Worm (Caenorhabditis elegans) whole organism, young adult: ENCODE measurements around the gene dpf-4.

Source experiments
- B0019.2 ChIP-seq: fragments of 200-800 bp; sonication (Bioruptor generic); conservative IDR thresholded peaks from 2 replicates; pipeline ENCODE4 v1.3.6; 2022; ENCODE audit warnings: missing genetic modification reagents, missing genetic modification characterization, missing compliant biosample characterization
- F10E7.11 ChIP-seq: sonication (generic microtip); optimal IDR thresholded peaks from 2 replicates; lab custom pipeline; 2017; ENCODE audit warnings: mild to moderate bottlenecking, missing genetic modification characterization, moderate library complexity, missing compliant biosample characterization
- F22D6.2 ChIP-seq: sonication (generic microtip); optimal IDR thresholded peaks from 2 replicates; lab custom pipeline; 2016; ENCODE audit warnings: mild to moderate bottlenecking, missing genetic modification characterization, missing compliant biosample characterization
- F23B12.7 ChIP-seq: sonication (generic microtip); optimal IDR thresholded peaks from 2 replicates; lab custom pipeline; 2017; ENCODE audit warnings: missing genetic modification characterization, mild to moderate bottlenecking, missing compliant biosample characterization, antibody characterized with exemption, moderate library complexity; ENCODE audit not compliant: insufficient read depth
- F33H1.4 ChIP-seq: fragments of 200-800 bp; sonication (Bioruptor generic); IDR thresholded peaks from 2 replicates; pipeline ENCODE4 v1.3.6; 2022; ENCODE audit warnings: missing genetic modification reagents, missing genetic modification characterization, missing compliant biosample characterization
- F57A8.1 ChIP-seq: fragments of 200-800 bp; sonication (Bioruptor generic); optimal IDR thresholded peaks from 2 replicates; lab custom pipeline; 2018; ENCODE audit warnings: mild to moderate bottlenecking, missing genetic modification characterization, moderate library complexity, missing compliant biosample characterization
- K11D2.4 ChIP-seq: fragments of 200-800 bp; sonication (Bioruptor generic); IDR thresholded peaks from 2 replicates; pipeline ENCODE4 v1.3.6; 2022; ENCODE audit warnings: missing genetic modification reagents, missing genetic modification characterization, missing compliant biosample characterization
- T07F8.4 ChIP-seq: sonication (generic microtip); optimal IDR thresholded peaks from 2 replicates; lab custom pipeline; 2016; ENCODE audit warnings: mild to moderate bottlenecking, missing genetic modification characterization, moderate library complexity, missing compliant biosample characterization
- Y53F4B.3 ChIP-seq: fragments of 200-800 bp; sonication (Bioruptor generic); IDR thresholded peaks from 2 replicates; pipeline ENCODE4 v1.3.6; 2022; ENCODE audit warnings: missing genetic modification reagents, missing genetic modification characterization, missing compliant biosample characterization
- Y56A3A.18 ChIP-seq: fragments of 200-800 bp; sonication (Bioruptor generic); IDR thresholded peaks from 2 replicates; pipeline ENCODE4 v1.3.6; 2022; ENCODE audit warnings: missing genetic modification reagents, missing genetic modification characterization, missing compliant biosample characterization
- Y67H2A.10 ChIP-seq: fragments of 200-800 bp; sonication (Bioruptor generic); conservative IDR thresholded peaks from 2 replicates; pipeline ENCODE4 v1.3.6; 2022; ENCODE audit warnings: missing genetic modification reagents, missing genetic modification characterization, missing compliant biosample characterization
- Y79H2A.3 ChIP-seq: fragments of 200-800 bp; sonication (Bioruptor generic); conservative IDR thresholded peaks from 2 replicates; pipeline ENCODE4 v1.3.6; 2022; ENCODE audit warnings: missing genetic modification reagents, missing genetic modification characterization, missing compliant biosample characterization
- atf-7 ChIP-seq: sonication (generic microtip); optimal IDR thresholded peaks from 2 replicates; lab custom pipeline; 2017; ENCODE audit warnings: mild to moderate bottlenecking, missing genetic modification characterization, missing compliant biosample characterization
- attf-5 ChIP-seq: fragments of 200-800 bp; sonication (Bioruptor generic); optimal IDR thresholded peaks from 2 replicates; lab custom pipeline; 2018; ENCODE audit warnings: mild to moderate bottlenecking, missing genetic modification characterization, missing compliant biosample characterization
- attf-6 ChIP-seq: fragments of 200-800 bp; sonication (Bioruptor generic); IDR thresholded peaks from 2 replicates; pipeline ENCODE4 v1.3.6; 2022; ENCODE audit warnings: missing genetic modification reagents, missing genetic modification characterization, missing compliant biosample characterization
- bed-2 ChIP-seq: fragments of 200-800 bp; sonication (Bioruptor generic); IDR thresholded peaks from 2 replicates; pipeline ENCODE4 v1.3.6; 2022; ENCODE audit warnings: missing genetic modification reagents, missing genetic modification characterization, missing compliant biosample characterization
- ceh-100 ChIP-seq: fragments of 200-800 bp; sonication (Bioruptor generic); IDR thresholded peaks from 2 replicates; pipeline ENCODE4 v1.3.6; 2022; ENCODE audit warnings: missing genetic modification reagents, missing genetic modification characterization, missing compliant biosample characterization
- ceh-91 ChIP-seq: fragments of 200-800 bp; sonication (Bioruptor generic); IDR thresholded peaks from 2 replicates; pipeline ENCODE4 v1.3.6; 2022; ENCODE audit warnings: missing genetic modification reagents, missing genetic modification characterization, missing compliant biosample characterization
- dox-1 ChIP-seq: fragments of 200-800 bp; sonication (Bioruptor generic); IDR thresholded peaks from 2 replicates; pipeline ENCODE4 v1.3.6; 2022; ENCODE audit warnings: missing genetic modification reagents, missing genetic modification characterization, missing compliant biosample characterization
- egrh-3 ChIP-seq: fragments of 200-800 bp; sonication (Bioruptor generic); IDR thresholded peaks from 2 replicates; pipeline ENCODE4 v1.3.6; 2022; ENCODE audit warnings: missing genetic modification reagents, missing genetic modification characterization, missing compliant biosample characterization
- fkh-3 ChIP-seq: sonication (generic microtip); optimal IDR thresholded peaks from 2 replicates; lab custom pipeline; 2016; ENCODE audit warnings: mild to moderate bottlenecking, missing genetic modification characterization, missing compliant biosample characterization
- him-1 ChIP-seq: sonication (generic microtip); optimal IDR thresholded peaks from 2 replicates; lab custom pipeline; 2016; ENCODE audit warnings: missing genotype, missing genetic modification reagents, missing genetic modification characterization, missing compliant biosample characterization
- hlh-12 ChIP-seq: sonication (generic microtip); optimal IDR thresholded peaks from 2 replicates; lab custom pipeline; 2016; ENCODE audit warnings: missing genetic modification characterization, missing compliant biosample characterization
- hrde-1 ChIP-seq: sonication (generic microtip); optimal IDR thresholded peaks from 2 replicates; lab custom pipeline; 2016; ENCODE audit warnings: missing genetic modification characterization, mild to moderate bottlenecking, missing compliant biosample characterization, moderate library complexity, missing genotype, missing genetic modification reagents, borderline replicate concordance
- lin-40 ChIP-seq: sonication (generic microtip); optimal IDR thresholded peaks from 2 replicates; lab custom pipeline; 2016; ENCODE audit warnings: missing genetic modification characterization, mild to moderate bottlenecking, missing compliant biosample characterization, missing genotype, missing genetic modification reagents
- lir-1 ChIP-seq: fragments of 200-800 bp; sonication (Bioruptor generic); conservative IDR thresholded peaks from 2 replicates; pipeline ENCODE4 v1.3.6; 2022; ENCODE audit warnings: missing genetic modification reagents, missing genetic modification characterization, missing compliant biosample characterization
- lsl-1 ChIP-seq: fragments of 200-800 bp; sonication (Bioruptor generic); optimal IDR thresholded peaks from 2 replicates; lab custom pipeline; 2018; ENCODE audit warnings: mild to moderate bottlenecking, missing genetic modification characterization, moderate library complexity, missing compliant biosample characterization
- madf-10 ChIP-seq: sonication (generic microtip); optimal IDR thresholded peaks from 2 replicates; lab custom pipeline; 2016; ENCODE audit warnings: mild to moderate bottlenecking, missing genetic modification characterization, missing compliant biosample characterization
- madf-3 ChIP-seq: fragments of 200-800 bp; sonication (Bioruptor generic); IDR thresholded peaks from 2 replicates; pipeline ENCODE4 v1.3.6; 2022; ENCODE audit warnings: missing genetic modification reagents, missing genetic modification characterization, missing compliant biosample characterization
- madf-6 ChIP-seq: fragments of 200-800 bp; sonication (Bioruptor generic); IDR thresholded peaks from 2 replicates; pipeline ENCODE4 v1.3.6; 2022; ENCODE audit warnings: missing genetic modification reagents, missing genetic modification characterization, missing compliant biosample characterization
- mes-4 ChIP-seq: sonication (generic microtip); optimal IDR thresholded peaks from 2 replicates; lab custom pipeline; 2016; ENCODE audit warnings: missing genotype, missing genetic modification characterization, missing compliant biosample characterization
- nfya-2 ChIP-seq: fragments of 200-800 bp; sonication (Bioruptor generic); IDR thresholded peaks from 2 replicates; pipeline ENCODE4 v1.3.6; 2022; ENCODE audit warnings: missing genetic modification reagents, missing genetic modification characterization, missing compliant biosample characterization
- nfyb-1 ChIP-seq: fragments of 200-800 bp; sonication (Bioruptor generic); IDR thresholded peaks from 2 replicates; pipeline ENCODE4 v1.3.6; 2022; ENCODE audit warnings: missing genetic modification reagents, missing genetic modification characterization, missing compliant biosample characterization
- nhr-120 ChIP-seq: fragments of 200-800 bp; sonication (Bioruptor generic); IDR thresholded peaks from 2 replicates; pipeline ENCODE4 v1.3.6; 2022; ENCODE audit warnings: missing genetic modification characterization, missing compliant biosample characterization
- nhr-27 ChIP-seq: fragments of 200-800 bp; sonication (Bioruptor generic); optimal IDR thresholded peaks from 2 replicates; lab custom pipeline; 2018; ENCODE audit warnings: mild to moderate bottlenecking, missing genetic modification characterization, moderate library complexity, missing compliant biosample characterization
- nhr-90 ChIP-seq: sonication (generic microtip); optimal IDR thresholded peaks from 2 replicates; lab custom pipeline; 2016; ENCODE audit warnings: missing genotype, mild to moderate bottlenecking, missing genetic modification characterization, missing compliant biosample characterization
- pha-4 ChIP-seq: fragments of 150-350 bp; sonication (generic microtip); optimal IDR thresholded peaks from 2 replicates; lab custom pipeline; 2014; ENCODE audit warnings: missing biosample characterization, missing genetic modification reagents, missing genetic modification characterization
- rcor-1 ChIP-seq: fragments of 200-800 bp; sonication (Bioruptor generic); IDR thresholded peaks from 2 replicates; pipeline ENCODE4 v1.3.6; 2022; ENCODE audit warnings: missing genetic modification reagents, missing genetic modification characterization, missing compliant biosample characterization
- sdz-38 ChIP-seq: sonication (generic microtip); optimal IDR thresholded peaks from 2 replicates; lab custom pipeline; 2016; ENCODE audit warnings: missing genotype, missing genetic modification characterization, missing compliant biosample characterization
- sea-2 ChIP-seq: fragments of 200-800 bp; sonication (Bioruptor generic); IDR thresholded peaks from 2 replicates; pipeline ENCODE4 v1.3.6; 2022; ENCODE audit warnings: missing genetic modification characterization, missing compliant biosample characterization
- snpc-1.1 ChIP-seq: sonication (generic microtip); optimal IDR thresholded peaks from 2 replicates; lab custom pipeline; 2017; ENCODE audit warnings: missing genetic modification characterization, mild to moderate bottlenecking, missing compliant biosample characterization, antibody characterized with exemption, moderate library complexity, missing genotype, missing genetic modification reagents; ENCODE audit not compliant: insufficient read depth
- snpc-1.3 ChIP-seq: sonication (generic microtip); optimal IDR thresholded peaks from 2 replicates; lab custom pipeline; 2017; ENCODE audit warnings: missing genetic modification characterization, mild to moderate bottlenecking, missing compliant biosample characterization, antibody characterized with exemption, moderate library complexity, missing genotype, missing genetic modification reagents; ENCODE audit not compliant: insufficient read depth
- unc-130 ChIP-seq: sonication (generic microtip); optimal IDR thresholded peaks from 2 replicates; lab custom pipeline; 2016; ENCODE audit warnings: missing genetic modification reagents, missing genetic modification characterization, missing compliant biosample characterization
- unc-62 ChIP-seq: fragments of 150-350 bp; optimal IDR thresholded peaks from 2 replicates; lab custom pipeline; 2014; ENCODE audit warnings: missing biosample characterization, missing genetic modification reagents, missing genetic modification characterization
- xnd-1 ChIP-seq: sonication (generic microtip); optimal IDR thresholded peaks from 2 replicates; lab custom pipeline; 2016; ENCODE audit warnings: missing genotype, missing genetic modification reagents, missing genetic modification characterization, missing compliant biosample characterization
- zim-3 ChIP-seq: sonication (generic microtip); optimal IDR thresholded peaks from 2 replicates; lab custom pipeline; 2017; ENCODE audit warnings: mild to moderate bottlenecking, missing genetic modification characterization, moderate library complexity, missing compliant biosample characterization
- ztf-18 ChIP-seq: sonication (generic microtip); optimal IDR thresholded peaks from 2 replicates; lab custom pipeline; 2016; ENCODE audit warnings: missing genotype, mild to moderate bottlenecking, missing genetic modification characterization, missing compliant biosample characterization
- ztf-25 ChIP-seq: fragments of 200-800 bp; sonication (Bioruptor generic); IDR thresholded peaks from 2 replicates; pipeline ENCODE4 v1.3.6; 2022; ENCODE audit warnings: missing genetic modification reagents, missing genetic modification characterization, missing compliant biosample characterization

The dpf-4 gene

DNA sequence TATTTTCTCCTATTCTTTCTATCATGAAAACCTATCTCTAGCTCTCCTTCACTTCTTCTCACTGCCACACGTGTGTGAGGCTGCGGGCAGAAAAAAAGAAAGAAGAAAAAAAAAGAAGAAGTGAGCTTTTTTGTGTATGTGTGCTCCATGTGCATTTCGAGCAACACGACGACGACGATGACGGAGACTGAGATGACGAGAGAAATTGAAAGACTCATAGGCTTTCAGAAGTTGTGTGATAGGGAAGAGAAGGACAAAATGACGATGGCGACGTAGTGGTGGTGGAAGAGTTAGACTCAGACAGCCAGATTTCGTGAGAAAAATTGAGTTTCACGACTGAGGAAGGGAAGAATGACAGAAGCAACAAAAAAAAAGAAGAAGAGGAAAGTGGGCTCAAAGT lies 13.6 kb upstream of the dpf-4 start (continued):
- TF ChIP-seq madf-6 (GFP tag; lab: Robert Waterston, UW) = no peak
- peak; percentile 59 for TF ChIP-seq lin-40
- TF ChIP-seq sea-2 (GFP tag; lab: Robert Waterston, UW) = no peak
- no peak for TF ChIP-seq F22D6.2 (tag; lab: Kevin White, UChicago)
- TF ChIP-seq egrh-3 = no peak
- TF ChIP-seq ztf-25 (GFP tag; lab: Robert Waterston, UW) = no peak

DNA sequence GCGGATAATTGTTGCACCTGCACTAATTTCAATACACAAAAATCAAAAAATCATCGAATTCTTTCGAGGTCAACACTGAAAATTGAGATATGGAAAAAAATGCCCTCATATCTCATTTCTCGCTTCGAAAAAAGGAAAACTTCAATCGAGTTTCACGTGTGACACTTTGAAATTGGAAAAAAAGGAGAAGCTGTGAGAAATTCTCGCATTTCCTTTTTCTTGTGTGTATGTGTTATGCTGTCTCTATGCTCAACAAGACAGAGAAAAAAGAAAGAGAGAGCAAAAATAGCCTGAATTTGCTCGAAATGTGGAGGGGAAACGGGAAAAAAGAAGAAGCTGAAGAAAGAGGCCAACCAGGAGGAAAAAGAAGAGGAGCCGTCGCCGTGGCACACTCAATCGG lies 12.7 kb upstream of the dpf-4 start:
- TF ChIP-seq B0019.2 (GFP tag; lab: Robert Waterston, UW) = no peak
- TF ChIP-seq zim-3 = no peak
- TF ChIP-seq hrde-1 (tag; lab: Kevin White, UChicago) = no peak
- no peak for TF ChIP-seq him-1
- TF ChIP-seq bed-2 = no peak
- TF ChIP-seq attf-5 = no peak
- no peak for TF ChIP-seq fkh-3
- TF ChIP-seq F10E7.11 (tag; lab: Kevin White, UChicago) = no peak
- TF ChIP-seq attf-6 = no peak
- no peak for TF ChIP-seq dox-1 (GFP tag; lab: Robert Waterston, UW)
- no peak for TF ChIP-seq ztf-18 (tag; lab: Kevin White, UChicago)
- no peak for TF ChIP-seq lin-40
- TF ChIP-seq nhr-120 (GFP tag; lab: Robert Waterston, UW) = no peak
- no peak for TF ChIP-seq Y56A3A.18 (GFP tag; lab: Robert Waterston, UW)
- TF ChIP-seq K11D2.4 = no peak
- TF ChIP-seq F33H1.4 (GFP tag; lab: Robert Waterston, UW) = no peak
- TF ChIP-seq snpc-1.3 = no peak

DNA sequence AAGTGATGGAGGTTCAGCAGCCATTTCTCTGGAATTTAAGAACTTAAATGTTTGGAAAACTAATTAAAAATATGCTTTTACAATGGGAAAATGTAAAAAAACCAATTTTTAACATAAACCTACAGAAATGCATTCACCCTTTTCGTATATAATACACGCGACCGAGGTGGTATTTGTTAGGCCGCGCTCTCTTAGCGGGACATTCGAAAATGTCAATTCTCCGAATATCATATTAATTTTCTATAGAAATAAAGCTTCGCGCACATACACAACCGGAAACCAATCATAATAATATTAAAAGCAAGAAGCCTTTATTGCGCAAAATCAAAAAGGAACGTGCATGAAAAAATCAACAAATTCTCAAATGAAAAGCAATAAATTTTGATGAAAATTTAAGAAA lies 5.9 kb upstream of the dpf-4 start, which contains the start of gene ddx-23:
Gene ddx-23, minus strand, starts transcription at position 30 of the 400 bp plus-strand sequence.
- TF ChIP-seq snpc-1.1 (tag; lab: Kevin White, UChicago) (no peak), T07F8.4 (tag; lab: Kevin White, UChicago) (no peak), hlh-12 (peak; percentile 28), unc-62 (GFP tag; lab: Kevin White, UChicago) (no peak), pha-4 (no peak), F57A8.1 (GFP tag; lab: Kevin White, UChicago) (no peak), nhr-90 (peak; percentile 27), madf-3 (GFP tag; lab: Robert Waterston, UW) (no peak), ceh-91 (GFP tag; lab: Robert Waterston, UW) (no peak), madf-10 (no peak), unc-130 (GFP tag; lab: Kevin White, UChicago) (peak; percentile 30), xnd-1 (peak; percentile 38), F23B12.7 (no peak), nhr-27 (tag; lab: Kevin White, UChicago) (no peak), Y53F4B.3 (GFP tag; lab: Robert Waterston, UW) (no peak), snpc-1.3 (no peak), lsl-1 (GFP tag; lab: Kevin White, UChicago) (peak; percentile 37), lir-1 (GFP tag; lab: Robert Waterston, UW) (no peak), nfya-2 (GFP tag; lab: Robert Waterston, UW) (no peak), madf-6 (GFP tag; lab: Robert Waterston, UW) (peak; percentile 68), sdz-38 (tag; lab: Kevin White, UChicago) (no peak), atf-7 (tag; lab: Kevin White, UChicago) (no peak), mes-4 (tag; lab: Kevin White, UChicago) (no peak), zim-3 (no peak), Y79H2A.3 (GFP tag; lab: Robert Waterston, UW) (no peak), ceh-100 (GFP tag; lab: Robert Waterston, UW) (no peak), nfyb-1 (GFP tag; lab: Robert Waterston, UW) (0 out of 2 replicates have a peak, but pooled peaks have one; percentile 58), Y67H2A.10 (GFP tag; lab: Robert Waterston, UW) (no peak), rcor-1 (GFP tag; lab: Robert Waterston, UW) (no peak)
